Worm (Caenorhabditis elegans): Measurements from ENCODE around the gene rnh-2.

Gene rnh-2

ce11 chrII:8566039-8566438 is 49.1 kb downstream of the rnh-2 start, which contains the start of gene stc-1:
stc-1 (minus strand) TSS chrII:8566139.
- TF ChIP-seq ceh-36 (tag; optimal IDR thresholded peaks at IDR 0.05) (no peak), ets-7 (tag; optimal IDR thresholded peaks at IDR 0.05) (no peak), tbx-11 (GFP tag; IDR thresholded peaks at IDR 0.05) (no peak), flt-1 (GFP tag; IDR thresholded peaks at IDR 0.05) (no peak), hnd-1 (tag; optimal IDR thresholded peaks at IDR 0.05) (no peak), ama-1 (optimal IDR thresholded peaks at IDR 0.05) (no peak), scrt-1 (GFP tag; IDR thresholded peaks at IDR 0.05) (no peak), F13C5.2 (tag; optimal IDR thresholded peaks at IDR 0.05) (no peak), aly-1 (tag; optimal IDR thresholded peaks at IDR 0.05) (no peak)

- TF ChIP-seq F13C5.2 (tag; optimal IDR thresholded peaks at IDR 0.05) (no peak), hmg-4 (GFP tag; optimal IDR thresholded peaks at IDR 0.05) (no peak), ets-7 (tag; optimal IDR thresholded peaks at IDR 0.05) (no peak), flt-1 (GFP tag; IDR thresholded peaks at IDR 0.05) (no peak), tra-4 (tag; optimal IDR thresholded peaks at IDR 0.05) (no peak), pes-1 (GFP tag; IDR thresholded peaks at IDR 0.05) (no peak), scrt-1 (GFP tag; IDR thresholded peaks at IDR 0.05) (no peak), tbx-37 (GFP tag; conservative IDR thresholded peaks at IDR 0.05) (no peak), B0310.2 (tag; optimal IDR thresholded peaks at IDR 0.05) (no peak), ceh-36 (tag; optimal IDR thresholded peaks at IDR 0.05) (no peak), sea-1 (GFP tag; conservative IDR thresholded peaks at IDR 0.05) (no peak), ama-1 (optimal IDR thresholded peaks at IDR 0.05) (no peak), hnd-1 (tag; optimal IDR thresholded peaks at IDR 0.05) (no peak), ceh-13 (GFP tag; optimal IDR thresholded peaks at IDR 0.05) (no peak), hmbx-1 (tag; optimal IDR thresholded peaks at IDR 0.05) (no peak)
These were observed 49.9 kb downstream of the rnh-2 start, which contains the start of gene F54C9.3 for ce11 chrII:8566806-8567266. F54C9.3 (minus strand) TSS chrII:8566856.

All from whole organism, early embryonic.